Fruit fly (Drosophila melanogaster) S2 (cell line): ENCODE measurements around the gene hoe1.

Experiments
- CG8478 ChIP-seq: fragments of >200 bp; optimal IDR thresholded peaks from 2 replicates; lab custom pipeline; 2018
- CTCF ChIP-seq, 2 experiments: fragments of >200 bp; optimal IDR thresholded peaks; 2 replicates each; lab custom pipeline; 2018

DNA sequence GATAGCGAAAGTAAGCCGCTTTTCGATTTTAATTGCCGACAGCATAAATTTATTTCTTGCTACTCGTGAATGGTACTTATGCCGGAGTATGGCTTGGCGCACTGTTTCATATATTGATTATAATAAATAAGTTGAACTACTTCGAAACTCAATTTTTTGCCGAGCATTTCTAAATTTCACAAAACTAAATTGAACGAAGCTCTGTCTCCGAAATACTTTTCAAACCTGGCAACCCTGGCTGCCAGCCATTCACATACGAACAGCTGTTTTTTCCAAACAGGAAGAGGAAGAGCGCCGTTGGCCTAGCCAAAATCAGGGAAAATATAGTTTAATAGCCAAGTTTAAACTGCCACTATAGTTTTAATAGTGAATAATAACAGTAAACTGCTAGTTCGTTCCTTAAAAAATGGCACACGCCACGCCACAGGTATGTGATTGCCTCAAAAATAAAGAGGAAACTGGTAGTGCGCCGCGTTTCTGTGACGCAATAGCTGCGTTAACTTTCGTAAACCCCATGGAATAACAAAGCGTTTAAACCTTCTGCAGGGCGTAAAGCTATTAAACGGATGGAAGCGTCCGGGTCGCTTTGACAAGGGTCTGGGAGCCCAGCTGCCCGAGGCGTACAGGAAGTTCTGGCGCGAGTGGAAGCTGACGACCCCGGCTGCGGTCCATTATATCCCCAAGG, 41.7 kb upstream of the hoe1 start, which contains the start of gene mRpL28:
- no peak for TF ChIP-seq CG8478 (lab: Kevin White, UChicago)
- TF ChIP-seq CTCF (optimal IDR thresholded peaks at IDR 0.05; lab: Kevin White, UChicago): no peak
